Worm (Caenorhabditis elegans) whole organism, L4 larva: ENCODE results near the gene sra-28.

Experiments
- F10B5.3 ChIP-seq: sonication (generic microtip); optimal IDR thresholded peaks from 2 replicates; lab custom pipeline; 2016; ENCODE audit warnings: mild to moderate bottlenecking, missing genetic modification characterization, missing compliant biosample characterization
- F37D6.2 ChIP-seq: sonication (generic microtip); optimal IDR thresholded peaks from 2 replicates; lab custom pipeline; 2016; ENCODE audit warnings: mild to moderate bottlenecking, missing genetic modification characterization, missing compliant biosample characterization
- T26A8.4 ChIP-seq: fragments of 200-800 bp; sonication (Bioruptor generic); IDR thresholded peaks from 2 replicates; pipeline ENCODE4 v1.3.6; 2022; ENCODE audit warnings: missing genetic modification characterization, missing compliant biosample characterization
- Y5F2A.4 ChIP-seq: fragments of 200-800 bp; sonication (Bioruptor generic); optimal IDR thresholded peaks from 2 replicates; lab custom pipeline; 2018; ENCODE audit warnings: mild to moderate bottlenecking, missing genetic modification characterization, missing compliant biosample characterization
- ZK337.2 ChIP-seq: fragments of 200-800 bp; sonication (Bioruptor generic); IDR thresholded peaks from 2 replicates; pipeline ENCODE4 v1.3.6; 2022; ENCODE audit warnings: missing genetic modification reagents, missing genetic modification characterization, missing compliant biosample characterization
- aha-1 ChIP-seq: fragments of 150-350 bp; peaks from one replicate; lab custom pipeline; 2014; ENCODE audit warnings: missing biosample characterization, missing genetic modification characterization
- ama-1 ChIP-seq: fragments of 150-350 bp; optimal IDR thresholded peaks from 2 replicates; lab custom pipeline; 2014; ENCODE audit warnings: inconsistent platforms, mixed read lengths
- attf-4 ChIP-seq: sonication (generic microtip); optimal IDR thresholded peaks from 3 replicates; lab custom pipeline; 2017; ENCODE audit warnings: missing biosample characterization, missing genetic modification characterization
- ceh-20 ChIP-seq: fragments of 200-800 bp; sonication (Bioruptor generic); IDR thresholded peaks from 2 replicates; pipeline ENCODE4 v1.3.6; 2022; ENCODE audit warnings: missing genetic modification reagents, missing genetic modification characterization, missing compliant biosample characterization
- ceh-32 ChIP-seq: sonication (generic microtip); optimal IDR thresholded peaks from 2 replicates; lab custom pipeline; 2016; ENCODE audit warnings: mild to moderate bottlenecking, missing genetic modification characterization, missing compliant biosample characterization; ENCODE audit not compliant: poor library complexity
- ceh-44 ChIP-seq: fragments of 200-800 bp; sonication (Bioruptor generic); IDR thresholded peaks from 2 replicates; pipeline ENCODE4 v1.3.6; 2022; ENCODE audit warnings: missing genetic modification reagents, missing genetic modification characterization, missing compliant biosample characterization
- ceh-62 ChIP-seq: sonication (generic microtip); optimal IDR thresholded peaks from 2 replicates; lab custom pipeline; 2017; ENCODE audit warnings: missing biosample characterization, missing genetic modification characterization
- ces-1 ChIP-seq: fragments of 150-350 bp; sonication (generic microtip); optimal IDR thresholded peaks from 4 replicates; lab custom pipeline; 2014; ENCODE audit warnings: missing biosample characterization, missing genetic modification reagents, missing genetic modification characterization
- ctbp-1 ChIP-seq: fragments of 200-800 bp; sonication (Bioruptor generic); IDR thresholded peaks from 2 replicates; pipeline ENCODE4 v1.3.6; 2022; ENCODE audit warnings: missing genetic modification reagents, missing genetic modification characterization, missing compliant biosample characterization
- daf-16 ChIP-seq, 3 experiments: sonication (generic microtip); optimal IDR thresholded peaks; 2 replicates each; lab custom pipeline; 2016 to 2017; ENCODE audit warnings: missing genetic modification characterization in 3 of 3, missing genetic modification reagents in 3 of 3, mild to moderate bottlenecking in 2 of 3, missing compliant biosample characterization in 2 of 3, missing biosample characterization in 1 of 3, moderate library complexity in 1 of 3
- dmd-6 ChIP-seq: fragments of 200-800 bp; sonication (Bioruptor generic); IDR thresholded peaks from 2 replicates; pipeline ENCODE4 v1.3.6; 2022; ENCODE audit warnings: missing genetic modification reagents, missing genetic modification characterization, missing compliant biosample characterization
- dmd-8 ChIP-seq: fragments of 200-800 bp; sonication (Bioruptor generic); IDR thresholded peaks from 2 replicates; pipeline ENCODE4 v1.3.6; 2022; ENCODE audit warnings: missing genetic modification characterization, missing compliant biosample characterization
- dmd-9 ChIP-seq: fragments of 200-800 bp; sonication (Bioruptor generic); IDR thresholded peaks from 2 replicates; pipeline ENCODE4 v1.3.6; 2022; ENCODE audit warnings: missing genetic modification reagents, missing genetic modification characterization, missing compliant biosample characterization
- fkh-10 ChIP-seq: fragments of 150-350 bp; optimal IDR thresholded peaks from 2 replicates; lab custom pipeline; 2014; ENCODE audit warnings: missing biosample characterization, missing genetic modification reagents, missing genetic modification characterization
- hif-1 ChIP-seq, 2 experiments: sonication (generic microtip); optimal IDR thresholded peaks; 2 replicates each; lab custom pipeline; 2016 to 2017; ENCODE audit warnings: missing compliant biosample characterization in 2 of 2, missing genetic modification characterization in 2 of 2, missing genetic modification reagents in 2 of 2, missing genotype in 2 of 2, mild to moderate bottlenecking in 1 of 2
- hlh-11 ChIP-seq: fragments of 200-800 bp; sonication (Bioruptor generic); optimal IDR thresholded peaks from 2 replicates; lab custom pipeline; 2018; ENCODE audit warnings: mild to moderate bottlenecking, missing genetic modification characterization, missing compliant biosample characterization
- jun-1 ChIP-seq: fragments of 150-350 bp; optimal IDR thresholded peaks from 2 replicates; lab custom pipeline; 2014; ENCODE audit warnings: missing biosample characterization, missing genetic modification reagents, missing genetic modification characterization
- lin-1 ChIP-seq: fragments of 200-800 bp; sonication (Bioruptor generic); IDR thresholded peaks from 2 replicates; pipeline ENCODE4 v1.3.6; 2022; ENCODE audit warnings: missing genetic modification reagents, missing genetic modification characterization, missing compliant biosample characterization
- lin-15B ChIP-seq: fragments of 150-350 bp; sonication (generic microtip); optimal IDR thresholded peaks from 3 replicates; lab custom pipeline; 2014; ENCODE audit warnings: missing biosample characterization, missing genetic modification characterization
- lin-39 ChIP-seq: fragments of 150-350 bp; optimal IDR thresholded peaks from 2 replicates; lab custom pipeline; 2014; ENCODE audit warnings: missing biosample characterization, missing genetic modification reagents, missing genetic modification characterization
- lir-3 ChIP-seq: sonication (generic microtip); optimal IDR thresholded peaks from 2 replicates; lab custom pipeline; 2016; ENCODE audit warnings: mild to moderate bottlenecking, missing genetic modification characterization, missing compliant biosample characterization
- madf-9 ChIP-seq: fragments of 200-800 bp; sonication (Bioruptor generic); conservative IDR thresholded peaks from 2 replicates; pipeline ENCODE4 v1.3.6; 2022; ENCODE audit warnings: missing genetic modification reagents, missing genetic modification characterization, missing compliant biosample characterization
- mdl-1 ChIP-seq, 2 experiments: fragments of 150-350 bp in 1 of 2; sonication (generic microtip) in 1 of 2; optimal IDR thresholded peaks; 2 replicates each; lab custom pipeline; 2014 to 2017; ENCODE audit warnings: missing biosample characterization in 2 of 2, missing genetic modification characterization in 2 of 2
- mdt-29 ChIP-seq: fragments of 200-800 bp; sonication (Bioruptor generic); IDR thresholded peaks from 2 replicates; pipeline ENCODE4 v1.3.6; 2022; ENCODE audit warnings: missing genetic modification reagents, missing genetic modification characterization, missing compliant biosample characterization
- mes-2 ChIP-seq: sonication (generic microtip); optimal IDR thresholded peaks from 2 replicates; lab custom pipeline; 2016; ENCODE audit warnings: missing genotype, mild to moderate bottlenecking, missing genetic modification characterization, missing compliant biosample characterization; ENCODE audit not compliant: poor library complexity, severe bottlenecking
- mxl-3 ChIP-seq: fragments of 200-800 bp; sonication (Bioruptor generic); optimal IDR thresholded peaks from 2 replicates; lab custom pipeline; 2018; ENCODE audit warnings: mild to moderate bottlenecking, missing genetic modification characterization, missing compliant biosample characterization
- nhr-102 ChIP-seq: sonication (generic microtip); optimal IDR thresholded peaks from 2 replicates; lab custom pipeline; 2016; ENCODE audit warnings: mild to moderate bottlenecking, missing genetic modification characterization, moderate library complexity, missing compliant biosample characterization
- nhr-11 ChIP-seq: fragments of 150-350 bp; optimal IDR thresholded peaks from 2 replicates; lab custom pipeline; 2014; ENCODE audit warnings: missing biosample characterization, missing genetic modification characterization
- nhr-28 ChIP-seq: fragments of 150-350 bp; optimal IDR thresholded peaks from 2 replicates; lab custom pipeline; 2014; ENCODE audit warnings: missing biosample characterization, missing genetic modification characterization
- nhr-41 ChIP-seq: fragments of 200-800 bp; sonication (Bioruptor generic); IDR thresholded peaks from 2 replicates; pipeline ENCODE4 v1.3.6; 2022; ENCODE audit warnings: missing genetic modification reagents, missing genetic modification characterization, missing compliant biosample characterization
- nhr-42 ChIP-seq: fragments of 200-800 bp; sonication (Bioruptor generic); IDR thresholded peaks from 2 replicates; pipeline ENCODE4 v1.3.6; 2022; ENCODE audit warnings: missing genetic modification characterization, missing compliant biosample characterization
- nhr-77 ChIP-seq: fragments of 150-350 bp; optimal IDR thresholded peaks from 2 replicates; lab custom pipeline; 2014; ENCODE audit warnings: missing biosample characterization, missing genetic modification characterization
- php-3 ChIP-seq: fragments of 200-800 bp; sonication (Bioruptor generic); IDR thresholded peaks from 2 replicates; pipeline ENCODE4 v1.3.6; 2022; ENCODE audit warnings: missing genetic modification reagents, missing genetic modification characterization, missing compliant biosample characterization
- pqm-1 ChIP-seq: sonication (generic microtip); optimal IDR thresholded peaks from 2 replicates; lab custom pipeline; 2017; ENCODE audit warnings: missing biosample characterization, missing genetic modification characterization
- sdz-12 ChIP-seq: fragments of 200-800 bp; sonication (Bioruptor generic); optimal IDR thresholded peaks from 2 replicates; lab custom pipeline; 2018; ENCODE audit warnings: mild to moderate bottlenecking, missing genetic modification characterization, missing compliant biosample characterization
- set-16 ChIP-seq: fragments of 200-800 bp; sonication (Bioruptor generic); IDR thresholded peaks from 2 replicates; pipeline ENCODE4 v1.3.6; 2022; ENCODE audit warnings: missing genetic modification reagents, missing genetic modification characterization, missing compliant biosample characterization
- snpc-1.2 ChIP-seq: fragments of 200-800 bp; sonication (Bioruptor generic); IDR thresholded peaks from 2 replicates; pipeline ENCODE4 v1.3.6; 2022; ENCODE audit warnings: missing genetic modification reagents, missing genetic modification characterization, missing compliant biosample characterization
- spr-1 ChIP-seq: sonication (generic microtip); optimal IDR thresholded peaks from 2 replicates; lab custom pipeline; 2016; ENCODE audit warnings: mild to moderate bottlenecking, missing genetic modification characterization, missing compliant biosample characterization
- tag-97 ChIP-seq: fragments of 200-800 bp; sonication (Bioruptor generic); IDR thresholded peaks from 2 replicates; pipeline ENCODE4 v1.3.6; 2022; ENCODE audit warnings: missing genetic modification characterization, missing compliant biosample characterization
- tra-1 ChIP-seq: fragments of 200-800 bp; sonication (Bioruptor generic); IDR thresholded peaks from 2 replicates; pipeline ENCODE4 v1.3.6; 2022; ENCODE audit warnings: missing genetic modification reagents, missing genetic modification characterization, missing compliant biosample characterization
- zag-1 ChIP-seq: fragments of 150-350 bp; optimal IDR thresholded peaks from 2 replicates; lab custom pipeline; 2014; ENCODE audit warnings: missing biosample characterization, missing genetic modification characterization
- zfp-3 ChIP-seq: fragments of 200-800 bp; sonication (Bioruptor generic); conservative IDR thresholded peaks from 2 replicates; pipeline ENCODE4 v1.3.6; 2022; ENCODE audit warnings: missing genetic modification reagents, missing genetic modification characterization, missing compliant biosample characterization
- zip-11 ChIP-seq: fragments of 200-800 bp; sonication (Bioruptor generic); IDR thresholded peaks from 2 replicates; pipeline ENCODE4 v1.3.6; 2022; ENCODE audit warnings: missing genetic modification characterization, missing compliant biosample characterization

Gene sra-28

DNA sequence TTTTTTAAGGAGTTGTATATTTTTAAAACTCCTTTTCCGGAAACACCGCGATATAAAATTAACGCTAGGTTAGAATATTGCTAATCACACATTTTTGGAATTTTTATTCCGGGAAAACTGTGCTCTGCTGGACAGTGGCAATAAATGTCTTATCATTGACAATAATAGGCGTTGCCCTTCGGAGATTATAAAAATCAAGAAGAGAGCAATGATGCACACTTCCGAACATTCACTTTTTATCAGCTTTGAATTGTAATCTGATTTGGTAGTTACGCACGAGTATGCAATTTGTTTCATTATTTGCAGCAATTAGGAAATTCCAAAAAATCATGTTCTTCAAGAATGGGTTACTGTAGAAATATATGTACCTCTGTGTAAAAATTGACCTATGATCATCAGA, 42.6 kb upstream of the sra-28 start:
- TF ChIP-seq madf-9 (no peak), dmd-8 (no peak), hlh-11 (tag; lab: Kevin White, UChicago) (peak; percentile 36), F10B5.3 (tag; lab: Kevin White, UChicago) (no peak), mdt-29 (GFP tag; lab: Robert Waterston, UW) (no peak), nhr-77 (tag; lab: Kevin White, UChicago) (peak; percentile 1), daf-16 (GFP tag; optimal IDR thresholded peaks at IDR 0.05; lab: Kevin White, UChicago) (no peak), daf-16 (tag; optimal IDR thresholded peaks at IDR 0.05; lab: Kevin White, UChicago) (peak; percentile 46), mes-2 (tag; lab: Kevin White, UChicago) (no peak), lin-1 (GFP tag; lab: Robert Waterston, UW) (no peak), zip-11 (GFP tag; lab: Robert Waterston, UW) (no peak), Y5F2A.4 (GFP tag; lab: Kevin White, UChicago) (no peak), ceh-32 (tag; lab: Kevin White, UChicago) (no peak), ceh-62 (no peak), set-16 (GFP tag; lab: Robert Waterston, UW) (no peak), nhr-42 (no peak), nhr-102 (tag; lab: Kevin White, UChicago) (peak; percentile 1), tra-1 (no peak), pqm-1 (tag; lab: Kevin White, UChicago) (peak; percentile 67), nhr-28 (tag; lab: Kevin White, UChicago) (peak; percentile 61), dmd-6 (GFP tag; lab: Robert Waterston, UW) (peak; percentile 62; the same call in 1 of the 2 replicates), zag-1 (tag; lab: Kevin White, UChicago) (no peak), ZK337.2 (GFP tag; lab: Robert Waterston, UW) (no peak)

ce11 chrII:6615232-6616029, 41.9 kb upstream of the sra-28 start:
- no peak for TF ChIP-seq jun-1
- peak; percentile 97 for TF ChIP-seq pqm-1 (tag; lab: Kevin White, UChicago)
- TF ChIP-seq aha-1 (tag; lab: Kevin White, UChicago), result peak; percentile 29
- TF ChIP-seq ctbp-1 (GFP tag; lab: Robert Waterston, UW), result no peak
- TF ChIP-seq spr-1 (tag; lab: Kevin White, UChicago), result no peak
- peak; percentile 22 for TF ChIP-seq mes-2 (tag; lab: Kevin White, UChicago)
- no peak for TF ChIP-seq F10B5.3 (tag; lab: Kevin White, UChicago)
- no peak for TF ChIP-seq ces-1 (GFP tag; lab: Kevin White, UChicago)
- TF ChIP-seq F37D6.2 (tag; lab: Kevin White, UChicago), result no peak
- no peak for TF ChIP-seq attf-4 (tag; lab: Kevin White, UChicago)
- TF ChIP-seq mdl-1 (tag; optimal IDR thresholded peaks at IDR 0.05; lab: Kevin White, UChicago), result no peak
- no peak for TF ChIP-seq snpc-1.2 (GFP tag; lab: Robert Waterston, UW)
- no peak for TF ChIP-seq zfp-3 (GFP tag; lab: Robert Waterston, UW)
- TF ChIP-seq T26A8.4 (GFP tag; lab: Robert Waterston, UW), result 0 out of 2 replicates have a peak, but pooled peaks have one; percentile 14
- no peak for TF ChIP-seq tag-97 (GFP tag; lab: Robert Waterston, UW)
- TF ChIP-seq dmd-9 (GFP tag; lab: Robert Waterston, UW), result no peak
- TF ChIP-seq fkh-10 (GFP tag; lab: Kevin White, UChicago), result no peak
- TF ChIP-seq hif-1 (tag; optimal IDR thresholded peaks at IDR 0.05; lab: Kevin White, UChicago), result no peak
- TF ChIP-seq php-3 (GFP tag; lab: Robert Waterston, UW), result no peak
- peak; percentile 76 for TF ChIP-seq nhr-28 (tag; lab: Kevin White, UChicago)
- TF ChIP-seq lin-15B (tag; lab: Kevin White, UChicago), result no peak
- TF ChIP-seq lin-39, result no peak
- TF ChIP-seq ceh-20 (GFP tag; lab: Robert Waterston, UW), result no peak
- TF ChIP-seq ceh-44 (GFP tag; lab: Robert Waterston, UW), result no peak
- TF ChIP-seq mxl-3, result peak; percentile 64
- TF ChIP-seq zag-1 (tag; lab: Kevin White, UChicago), result no peak
- no peak for TF ChIP-seq ama-1
- no peak for TF ChIP-seq lir-3 (tag; lab: Kevin White, UChicago)
- TF ChIP-seq nhr-41, result no peak
- TF ChIP-seq nhr-77 (tag; lab: Kevin White, UChicago), result peak; percentile 63
- no peak for TF ChIP-seq sdz-12 (GFP tag; lab: Kevin White, UChicago)
- peak; percentile 75 for TF ChIP-seq hlh-11 (tag; lab: Kevin White, UChicago)
- TF ChIP-seq nhr-11 (tag; lab: Kevin White, UChicago), result no peak
